Fruit fly (Drosophila melanogaster): ENCODE data around the gene Sxl.

DNA sequence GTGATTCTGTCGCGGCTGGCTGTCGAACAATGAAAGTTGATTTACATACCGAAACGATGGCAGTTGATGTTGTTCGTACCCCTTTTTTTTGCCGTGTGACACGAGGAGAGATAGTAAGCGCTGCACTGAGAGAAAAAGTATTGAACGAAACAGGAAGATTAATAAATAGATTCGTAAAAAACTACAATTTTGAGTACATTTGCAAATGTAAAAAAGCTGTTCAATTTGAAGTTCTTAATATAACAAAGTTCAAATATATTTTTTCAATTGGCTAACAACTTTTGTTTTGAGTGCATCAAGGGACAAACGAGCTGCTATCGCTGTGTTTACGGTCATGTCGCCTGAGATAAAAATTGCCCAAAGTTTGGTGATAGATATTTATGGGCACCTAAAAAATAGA lies 24.1 kb upstream of the Sxl start:
- TF ChIP-seq toe (GFP tag; optimal IDR thresholded peaks at IDR 0.05) (no peak), CG1620 (GFP tag; optimal IDR thresholded peaks at IDR 0.05) (no peak), ovo (GFP tag; optimal IDR thresholded peaks at IDR 0.05) (no peak), CG12768 (GFP tag; optimal IDR thresholded peaks at IDR 0.05) (no peak), pad (GFP tag; optimal IDR thresholded peaks at IDR 0.05) (no peak), Crg-1 (GFP tag; optimal IDR thresholded peaks at IDR 0.05) (no peak)

Measured in whole organism, adult.